Fruit fly (Drosophila melanogaster): Measurements from ENCODE around the gene IP3K2.
A peak's percentile ranks its signal among the peaks of the same experiment; 100 is the strongest.

IP3K2 gene

dm6 chrX:13273417-13273816 lies 30.0 kb upstream of the IP3K2 start (continued):
- TF ChIP-seq C15 (GFP tag; IDR thresholded peaks at IDR 0.05) (no peak), chn (GFP tag; optimal IDR thresholded peaks at IDR 0.05) (no peak), row (GFP tag; IDR thresholded peaks at IDR 0.05) (peak; percentile 27; the same call in 1 of the 3 replicates), NfI (GFP tag; optimal IDR thresholded peaks at IDR 0.05) (peak; percentile 15), CG9727 (GFP tag; optimal IDR thresholded peaks at IDR 0.05) (no peak), CG7372 (GFP tag; IDR thresholded peaks at IDR 0.05) (no peak), Hsf (GFP tag; optimal IDR thresholded peaks at IDR 0.05) (no peak), CG1602 (GFP tag; optimal IDR thresholded peaks at IDR 0.05) (no peak), NK7.1 (GFP tag; optimal IDR thresholded peaks at IDR 0.05) (no peak), hkb (optimal IDR thresholded peaks at IDR 0.05) (no peak), hkb (GFP tag; IDR thresholded peaks at IDR 0.05) (0 out of 2 replicates have a peak, but pooled peaks have one; percentile 28), luna (GFP tag; optimal IDR thresholded peaks at IDR 0.05) (no peak), ken (GFP tag; IDR thresholded peaks at IDR 0.05) (no peak), D (optimal IDR thresholded peaks at IDR 0.05) (no peak), D (GFP tag; optimal IDR thresholded peaks at IDR 0.05) (no peak), vvl (GFP tag; IDR thresholded peaks at IDR 0.05) (0 out of 2 replicates have a peak, but pooled peaks have one; percentile 36), gem (tag; optimal IDR thresholded peaks at IDR 0.05) (peak; percentile 9), CG17361 (GFP tag; IDR thresholded peaks at IDR 0.05) (no peak), Dbx (GFP tag; IDR thresholded peaks at IDR 0.05) (peak; percentile 14; the same call in 1 of the 3 replicates), vfl (GFP tag; optimal IDR thresholded peaks at IDR 0.05) (no peak), Med (GFP tag) (peak; percentile 74), Adf1 (GFP tag; IDR thresholded peaks at IDR 0.05) (no peak), CG11696 (GFP tag; IDR thresholded peaks at IDR 0.05) (peak; percentile 80), Doc2 (GFP tag; IDR thresholded peaks at IDR 0.05) (no peak), jigr1 (GFP tag; IDR thresholded peaks at IDR 0.05) (no peak), Pdp1 (GFP tag; optimal IDR thresholded peaks at IDR 0.05) (peak in 1 of 2 experiments; percentile 20), CG3838 (GFP tag; optimal IDR thresholded peaks at IDR 0.05) (no peak), CG6854 (GFP tag; optimal IDR thresholded peaks at IDR 0.05) (no peak), CG10543 (GFP tag; optimal IDR thresholded peaks at IDR 0.05) (no peak), prd (optimal IDR thresholded peaks at IDR 0.05) (no peak), prd (GFP tag; IDR thresholded peaks at IDR 0.05) (0 out of 3 replicates have a peak, but pooled peaks have one; percentile 36), esg (GFP tag; conservative IDR thresholded peaks at IDR 0.05) (no peak), cwo (GFP tag; optimal IDR thresholded peaks at IDR 0.05) (no peak), Blimp-1 (GFP tag; optimal IDR thresholded peaks at IDR 0.05) (no peak), bsh (GFP tag; optimal IDR thresholded peaks at IDR 0.05) (peak in 1 of 2 experiments; percentile 19), eyg (GFP tag; optimal IDR thresholded peaks at IDR 0.05) (no peak), zf30C (GFP tag; optimal IDR thresholded peaks at IDR 0.05) (no peak), sqz (GFP tag; optimal IDR thresholded peaks at IDR 0.05) (no peak), BEAF-32 (GFP tag; optimal IDR thresholded peaks at IDR 0.05) (no peak), crol (GFP tag; IDR thresholded peaks at IDR 0.05) (peak; percentile 55), CG8290 (GFP tag; optimal IDR thresholded peaks at IDR 0.05) (no peak), CG8290 (tag; optimal IDR thresholded peaks at IDR 0.05) (no peak), CG8765 (GFP tag; IDR thresholded peaks at IDR 0.05) (no peak), lilli (GFP tag; optimal IDR thresholded peaks at IDR 0.05) (peak; percentile 5), cas (GFP tag; IDR thresholded peaks at IDR 0.05) (no peak), Antp (GFP tag; optimal IDR thresholded peaks at IDR 0.05) (peak; percentile 3), otp (GFP tag; IDR thresholded peaks at IDR 0.05) (no peak), HLH4C (GFP tag; IDR thresholded peaks at IDR 0.05; ENCODE audit: partially characterized antibody) (no peak), CG16815 (GFP tag; optimal IDR thresholded peaks at IDR 0.05) (no peak), oc (tag; optimal IDR thresholded peaks at IDR 0.05) (no peak), CG12391 (tag; optimal IDR thresholded peaks at IDR 0.05) (no peak), Vsx1 (GFP tag; optimal IDR thresholded peaks at IDR 0.05) (no peak), usp (GFP tag; optimal IDR thresholded peaks at IDR 0.05) (no peak)

Data from whole organism, embryonic.